Fruit fly (Drosophila melanogaster) whole organism, embryonic: ENCODE measurements around the gene roq.

Experiments
- ATbp ChIP-seq: fragments of 200-800 bp; sonication (Bioruptor generic); optimal IDR thresholded peaks from 2 replicates; lab custom pipeline; 2017; ENCODE audit warnings: missing biosample characterization, mild to moderate bottlenecking, missing genetic modification characterization, missing genetic modification reagents
- Awh ChIP-seq: fragments of 200-800 bp; sonication (Bioruptor generic); IDR thresholded peaks from 2 replicates; pipeline ENCODE4, ENCODE4 v1.3.6; 2022; ENCODE audit warnings: missing biosample characterization, missing genetic modification characterization
- B-H2 ChIP-seq: fragments of 200-800 bp; sonication (Bioruptor generic); optimal IDR thresholded peaks from 2 replicates; lab custom pipeline; 2018; ENCODE audit warnings: missing biosample characterization, mild to moderate bottlenecking, missing genetic modification characterization
- CG1024 ChIP-seq: fragments of 200-800 bp; sonication (Bioruptor generic); IDR thresholded peaks from 2 replicates; pipeline ENCODE4 v1.3.6; 2022; ENCODE audit warnings: missing biosample characterization, missing genetic modification characterization
- CG12236 ChIP-seq: fragments of 200-800 bp; sonication (Bioruptor generic); optimal IDR thresholded peaks from 2 replicates; lab custom pipeline; 2016; ENCODE audit warnings: missing biosample characterization, missing genetic modification characterization
- CG1233 ChIP-seq: fragments of 200-800 bp; sonication (Bioruptor generic); optimal IDR thresholded peaks from 4 replicates; lab custom pipeline; 2018; ENCODE audit warnings: missing biosample characterization, mild to moderate bottlenecking, missing genetic modification characterization
- CG12659 ChIP-seq: fragments of 200-800 bp; sonication (Bioruptor generic); optimal IDR thresholded peaks from 3 replicates; lab custom pipeline; 2017; ENCODE audit warnings: mild to moderate bottlenecking, missing biosample characterization, missing genetic modification reagents, missing genetic modification characterization
- CG12942 ChIP-seq: fragments of 200-800 bp; sonication (Bioruptor generic); optimal IDR thresholded peaks from 3 replicates; lab custom pipeline; 2016; ENCODE audit warnings: missing biosample characterization, missing genetic modification characterization
- CG14667 ChIP-seq: fragments of 200-800 bp; sonication (Bioruptor generic); IDR thresholded peaks from 2 replicates; pipeline ENCODE4 v1.3.6; 2022; ENCODE audit warnings: missing biosample characterization, missing genetic modification characterization
- CG15269 ChIP-seq: fragments of 200-800 bp; sonication (Bioruptor generic); optimal IDR thresholded peaks from 2 replicates; lab custom pipeline; 2018; ENCODE audit warnings: missing biosample characterization, mild to moderate bottlenecking, missing genetic modification characterization, moderate library complexity
- CG17385 ChIP-seq: fragments of 200-800 bp; sonication (Bioruptor generic); optimal IDR thresholded peaks from 3 replicates; lab custom pipeline; 2018; ENCODE audit warnings: missing biosample characterization, mild to moderate bottlenecking, missing genetic modification characterization
- CG17612 ChIP-seq: fragments of 200-800 bp; sonication (Bioruptor generic); IDR thresholded peaks from 2 replicates; pipeline ENCODE4 v1.3.6; 2022; ENCODE audit warnings: missing biosample characterization, missing genetic modification characterization
- CG17912 ChIP-seq: fragments of 200-800 bp; sonication (Bioruptor generic); optimal IDR thresholded peaks from 2 replicates; lab custom pipeline; 2018; ENCODE audit warnings: missing biosample characterization, mild to moderate bottlenecking, missing genetic modification characterization
- CG18476 ChIP-seq: fragments of 200-800 bp; sonication (Bioruptor generic); optimal IDR thresholded peaks from 2 replicates; lab custom pipeline; 2016; ENCODE audit warnings: missing biosample characterization, mild to moderate bottlenecking, missing genetic modification characterization
- CG31388 ChIP-seq: fragments of 200-800 bp; sonication (Bioruptor generic); optimal IDR thresholded peaks from 2 replicates; lab custom pipeline; 2016; ENCODE audit warnings: missing biosample characterization, missing genetic modification characterization
- CG31441 ChIP-seq: fragments of 200-800 bp; sonication (Bioruptor generic); IDR thresholded peaks from 2 replicates; pipeline ENCODE4 v1.3.6; 2022; ENCODE audit warnings: missing biosample characterization, missing genetic modification characterization
- CG6813 ChIP-seq: fragments of 200-800 bp; sonication (Bioruptor generic); optimal IDR thresholded peaks from 2 replicates; lab custom pipeline; 2017; ENCODE audit warnings: missing biosample characterization, missing genetic modification characterization, mild to moderate bottlenecking, moderate library complexity, missing genetic modification reagents
- CG8089 ChIP-seq: fragments of 200-800 bp; sonication (Bioruptor generic); optimal IDR thresholded peaks from 3 replicates; lab custom pipeline; 2016; ENCODE audit warnings: missing biosample characterization, missing genetic modification characterization
- CG8944 ChIP-seq: fragments of 200-800 bp; sonication (Bioruptor generic); optimal IDR thresholded peaks from 3 replicates; lab custom pipeline; 2016; ENCODE audit warnings: missing biosample characterization, missing genetic modification characterization
- CG9215 ChIP-seq: fragments of 200-800 bp; sonication (Bioruptor generic); IDR thresholded peaks from 2 replicates; pipeline ENCODE4 v1.3.6; 2022; ENCODE audit warnings: missing biosample characterization, missing genetic modification characterization
- Dbx ChIP-seq: fragments of 200-800 bp; sonication (Bioruptor generic); IDR thresholded peaks from 3 replicates; pipeline ENCODE4 v1.3.6; 2022; ENCODE audit warnings: missing biosample characterization, missing genetic modification characterization
- E2f1 ChIP-seq: fragments of 200-800 bp; sonication (Bioruptor generic); IDR thresholded peaks from 2 replicates; pipeline ENCODE4 v1.3.6; 2022; ENCODE audit warnings: missing biosample characterization, missing genetic modification characterization
- Eip74EF ChIP-seq, 2 experiments: fragments of 200-800 bp in 1 of 2; fragments of >200 bp in 1 of 2; sonication (Bioruptor generic) in 1 of 2; optimal IDR thresholded peaks; 2 replicates each; lab custom pipeline; 2017 to 2019; ENCODE audit warnings: missing biosample characterization in 2 of 2, missing genetic modification characterization in 2 of 2, mild to moderate bottlenecking in 1 of 2, moderate library complexity in 1 of 2
- Ets65A ChIP-seq: fragments of 200-800 bp; sonication (Bioruptor generic); peaks from one replicate; lab custom pipeline; 2016; ENCODE audit warnings: missing biosample characterization, missing genetic modification characterization
- Ets97D ChIP-seq: fragments of 200-800 bp; sonication (Bioruptor generic); optimal IDR thresholded peaks from 3 replicates; lab custom pipeline; 2016; ENCODE audit warnings: missing biosample characterization, missing genetic modification characterization
- Meics ChIP-seq: fragments of 200-800 bp; sonication (Bioruptor generic); optimal IDR thresholded peaks from 2 replicates; lab custom pipeline; 2017; ENCODE audit warnings: missing biosample characterization, mild to moderate bottlenecking, missing genetic modification characterization
- Mes4 ChIP-seq: fragments of 200-800 bp; sonication (Bioruptor generic); optimal IDR thresholded peaks from 2 replicates; lab custom pipeline; 2016; ENCODE audit warnings: missing biosample characterization, missing genetic modification characterization
- Nf-YA ChIP-seq: fragments of 200-800 bp; sonication (Bioruptor generic); IDR thresholded peaks from 2 replicates; pipeline ENCODE4 v1.3.6; 2022; ENCODE audit warnings: missing biosample characterization, missing genetic modification characterization
- NfI ChIP-seq: fragments of 200-800 bp; sonication (Bioruptor generic); optimal IDR thresholded peaks from 3 replicates; lab custom pipeline; 2018; ENCODE audit warnings: missing biosample characterization, mild to moderate bottlenecking, missing genetic modification characterization, moderate library complexity
- Poxn ChIP-seq: fragments of 200-800 bp; sonication (Bioruptor generic); IDR thresholded peaks from 2 replicates; pipeline ENCODE4 v1.3.6; 2022; ENCODE audit warnings: missing biosample characterization, missing genetic modification characterization
- TFAM ChIP-seq: fragments of 200-800 bp; sonication (Bioruptor generic); optimal IDR thresholded peaks from 2 replicates; lab custom pipeline; 2017; ENCODE audit warnings: missing biosample characterization, missing genetic modification characterization, inconsistent platforms
- amos ChIP-seq: fragments of 200-800 bp; sonication (Bioruptor generic); IDR thresholded peaks from 2 replicates; pipeline ENCODE4 v1.3.6; 2022; ENCODE audit warnings: missing biosample characterization, missing genetic modification characterization; ENCODE audit not compliant: partially characterized antibody
- ato ChIP-seq: fragments of 200-800 bp; sonication (Bioruptor generic); IDR thresholded peaks from 2 replicates; pipeline ENCODE4 v1.3.6; 2022; ENCODE audit warnings: missing biosample characterization, missing genetic modification characterization; ENCODE audit not compliant: partially characterized antibody
- bsh ChIP-seq, 2 experiments: fragments of 200-800 bp; sonication (Bioruptor generic); optimal IDR thresholded peaks; 2 replicates each; lab custom pipeline; 2017 to 2018; ENCODE audit warnings: mild to moderate bottlenecking in 2 of 2, missing biosample characterization in 2 of 2, missing genetic modification characterization in 2 of 2, moderate library complexity in 1 of 2
- cas ChIP-seq: fragments of 200-800 bp; sonication (Bioruptor generic); IDR thresholded peaks from 2 replicates; pipeline ENCODE4 v1.3.6; 2022; ENCODE audit warnings: missing biosample characterization, missing genetic modification characterization
- disco-r ChIP-seq: fragments of 200-800 bp; sonication (Bioruptor generic); optimal IDR thresholded peaks from 2 replicates; lab custom pipeline; 2016; ENCODE audit warnings: missing biosample characterization, missing genetic modification characterization
- dysf ChIP-seq: fragments of 200-800 bp; sonication (Bioruptor generic); IDR thresholded peaks from 3 replicates; pipeline ENCODE4 v1.3.6; 2022; ENCODE audit warnings: missing biosample characterization, missing genetic modification characterization
- gt ChIP-seq: fragments of 200-800 bp; sonication (Bioruptor generic); IDR thresholded peaks from 2 replicates; pipeline ENCODE4 v1.3.6; 2022; ENCODE audit warnings: missing biosample characterization, missing genetic modification characterization
- hkb ChIP-seq, 2 experiments: fragments of 200-800 bp in 1 of 2; fragments of >200 bp in 1 of 2; sonication (Bioruptor generic) in 1 of 2; IDR thresholded peaks in 1 of 2; optimal IDR thresholded peaks in 1 of 2; 2 replicates each; pipeline versions ENCODE4 v1.3.6 to Lab custom; 2017 to 2022; ENCODE audit warnings: missing biosample characterization in 1 of 2, missing genetic modification characterization in 1 of 2
- mirr ChIP-seq: fragments of 200-800 bp; sonication (Bioruptor generic); optimal IDR thresholded peaks from 3 replicates; lab custom pipeline; 2018; ENCODE audit warnings: missing biosample characterization, mild to moderate bottlenecking, missing genetic modification characterization
- pan ChIP-seq, 4 experiments: fragments of >200 bp in 3 of 4; fragments of 200-800 bp in 1 of 4; sonication (Bioruptor generic) in 1 of 4; optimal IDR thresholded peaks in 3 of 4; IDR thresholded peaks in 1 of 4; 2 replicates each; pipeline versions ENCODE4 v1.3.6 to Lab custom; 2017 to 2022; ENCODE audit warnings: missing biosample characterization in 2 of 4, missing genetic modification characterization in 2 of 4, mixed read lengths in 1 of 4
- schlank ChIP-seq: fragments of 200-800 bp; sonication (Bioruptor generic); optimal IDR thresholded peaks from 2 replicates; lab custom pipeline; 2018; ENCODE audit warnings: missing biosample characterization, mild to moderate bottlenecking, missing genetic modification characterization
- sd ChIP-seq: fragments of 200-800 bp; sonication (Bioruptor generic); optimal IDR thresholded peaks from 3 replicates; lab custom pipeline; 2018; ENCODE audit warnings: missing biosample characterization, mild to moderate bottlenecking, missing genetic modification characterization, moderate library complexity
- stc ChIP-seq: fragments of 200-800 bp; sonication (Bioruptor generic); IDR thresholded peaks from 2 replicates; pipeline ENCODE4 v1.3.6; 2022; ENCODE audit warnings: missing biosample characterization, missing genetic modification characterization
- stwl ChIP-seq: fragments of 200-800 bp; sonication (Bioruptor generic); optimal IDR thresholded peaks from 3 replicates; lab custom pipeline; 2018; ENCODE audit warnings: missing biosample characterization, mild to moderate bottlenecking, missing genetic modification characterization, moderate library complexity
- sug ChIP-seq: fragments of 200-800 bp; optimal IDR thresholded peaks from 2 replicates; lab custom pipeline; 2019; ENCODE audit warnings: missing biosample characterization, mild to moderate bottlenecking, missing genetic modification characterization, moderate library complexity
- unc-4 ChIP-seq: fragments of 200-800 bp; sonication (Bioruptor generic); IDR thresholded peaks from 2 replicates; pipeline ENCODE4 v1.3.6; 2022; ENCODE audit warnings: missing biosample characterization, missing genetic modification characterization; ENCODE audit not compliant: partially characterized antibody
- yki ChIP-seq: fragments of >200 bp; optimal IDR thresholded peaks from 3 replicates; lab custom pipeline; 2018
- zen2 ChIP-seq: fragments of 200-800 bp; sonication (Bioruptor generic); IDR thresholded peaks from 3 replicates; pipeline ENCODE4 v1.3.6; 2022; ENCODE audit warnings: missing biosample characterization, missing genetic modification characterization; ENCODE audit not compliant: partially characterized antibody

Gene roq

dm6 chr3L:16392874-16393273 is 14.5 kb upstream of the roq start (continued):
- TF ChIP-seq stwl (tag; lab: Kevin White, UChicago) (no peak), CG12236 (GFP tag; lab: Kevin White, UChicago) (no peak), zen2 (no peak), hkb (optimal IDR thresholded peaks at IDR 0.05; lab: Kevin White, UChicago) (no peak), hkb (GFP tag; IDR thresholded peaks at IDR 0.05; lab: Robert Waterston, UW) (0 out of 2 replicates have a peak, but pooled peaks have one; percentile 13), disco-r (GFP tag; lab: Kevin White, UChicago) (no peak), E2f1 (0 out of 2 replicates have a peak, but pooled peaks have one; percentile 12), gt (no peak), CG9215 (GFP tag; lab: Robert Waterston, UW) (no peak), mirr (GFP tag; lab: Kevin White, UChicago) (no peak), Awh (GFP tag; lab: Robert Waterston, UW) (no peak), Poxn (GFP tag; lab: Robert Waterston, UW) (no peak), cas (GFP tag; lab: Robert Waterston, UW) (no peak), sd (no peak), CG14667 (GFP tag; lab: Robert Waterston, UW) (no peak), CG1233 (no peak), CG8944 (GFP tag; lab: Kevin White, UChicago) (no peak), CG31441 (GFP tag; lab: Robert Waterston, UW) (peak; percentile 43; the same call in 1 of the 2 replicates), Dbx (GFP tag; lab: Robert Waterston, UW) (no peak), sug (tag; lab: Kevin White, UChicago) (no peak), TFAM (no peak), Mes4 (GFP tag; lab: Kevin White, UChicago) (no peak), ATbp (GFP tag; lab: Kevin White, UChicago) (no peak), CG15269 (tag; lab: Kevin White, UChicago) (peak; percentile 51), Nf-YA (no peak), B-H2 (GFP tag; lab: Kevin White, UChicago) (no peak), Eip74EF (GFP tag; optimal IDR thresholded peaks at IDR 0.05; lab: Kevin White, UChicago) (no peak), amos (GFP tag; lab: Robert Waterston, UW) (no peak), CG17612 (GFP tag; lab: Robert Waterston, UW) (peak; percentile 50; the same call in 1 of the 2 replicates), unc-4 (GFP tag; lab: Robert Waterston, UW) (no peak), CG31388 (GFP tag; lab: Kevin White, UChicago) (no peak), ato (no peak), dysf (GFP tag; lab: Robert Waterston, UW) (no peak), Ets97D (GFP tag; lab: Kevin White, UChicago) (no peak), CG12659 (GFP tag; lab: Kevin White, UChicago) (peak; percentile 9), CG17912 (GFP tag; lab: Kevin White, UChicago) (no peak), CG8089 (GFP tag; lab: Kevin White, UChicago) (no peak), yki (lab: Kevin White, UChicago) (no peak), CG6813 (GFP tag; lab: Kevin White, UChicago) (no peak), NfI (GFP tag; lab: Kevin White, UChicago) (no peak), schlank (no peak), bsh (GFP tag; optimal IDR thresholded peaks at IDR 0.05; lab: Kevin White, UChicago) (peak in 1 of 2 experiments; percentile 9), Meics (peak; percentile 47), stc (GFP tag; lab: Robert Waterston, UW) (no peak), CG18476 (no peak), pan (optimal IDR thresholded peaks at IDR 0.05; lab: Kevin White, UChicago) (no peak), pan (GFP tag; optimal IDR thresholded peaks at IDR 0.05 in 1 of 2, IDR thresholded peaks at IDR 0.05 in 1 of 2) (peak in 1 of 2 experiments; percentile 31), Ets65A (GFP tag; lab: Kevin White, UChicago) (no peak), CG17385 (GFP tag; lab: Kevin White, UChicago) (peak; percentile 13), CG1024 (no peak), CG12942 (no peak)
- TF ChIP-seq, all 482 proteins: peak for 48
